Worm (Caenorhabditis elegans): ENCODE results near the gene Y41E3.13.

Gene Y41E3.13

DNA sequence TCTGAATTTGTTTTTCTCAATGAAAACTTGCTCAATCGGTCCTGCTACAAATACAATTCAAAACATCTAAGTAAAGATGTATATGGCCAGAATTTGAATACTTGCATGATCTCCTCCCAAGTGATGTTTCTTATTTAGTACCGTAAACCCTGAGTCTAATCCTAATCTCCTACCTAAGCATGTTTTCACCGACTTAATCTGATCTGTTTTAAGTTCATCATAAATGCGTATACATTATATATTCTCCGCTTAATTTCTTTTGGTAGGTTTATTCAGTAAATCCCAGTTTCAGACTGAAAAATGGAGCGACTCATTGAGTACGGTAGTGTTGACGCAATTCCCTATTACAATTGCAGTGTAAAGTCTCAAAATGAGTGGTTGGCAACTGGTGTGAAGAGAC lies 16.3 kb downstream of the Y41E3.13 start, which contains the start of gene srt-50:
TSS of gene srt-50 (plus strand) at position 301 of the 400 bp plus-strand sequence.
- TF ChIP-seq sea-2 (GFP tag; IDR thresholded peaks at IDR 0.05), result no peak
- TF ChIP-seq sdz-38 (tag; optimal IDR thresholded peaks at IDR 0.05), result no peak
- TF ChIP-seq xnd-1 (tag; optimal IDR thresholded peaks at IDR 0.05), result no peak
- TF ChIP-seq egl-44 (GFP tag; IDR thresholded peaks at IDR 0.05), result no peak
- no peak for TF ChIP-seq nhr-80 (tag; optimal IDR thresholded peaks at IDR 0.05)
- TF ChIP-seq F39B2.1 (GFP tag; IDR thresholded peaks at IDR 0.05), result no peak
- TF ChIP-seq T26A5.8 (tag; optimal IDR thresholded peaks at IDR 0.05), result no peak
- TF ChIP-seq rpc-1 (optimal IDR thresholded peaks at IDR 0.05), result no peak
- TF ChIP-seq rpc-1 (tag; optimal IDR thresholded peaks at IDR 0.05), result no peak
- TF ChIP-seq ceh-58 (GFP tag; IDR thresholded peaks at IDR 0.05), result no peak
- no peak for TF ChIP-seq F33H1.4 (GFP tag; IDR thresholded peaks at IDR 0.05)
- TF ChIP-seq madf-6 (GFP tag; IDR thresholded peaks at IDR 0.05), result no peak
- no peak for TF ChIP-seq Y79H2A.3 (GFP tag; conservative IDR thresholded peaks at IDR 0.05)
- TF ChIP-seq D2030.7 (GFP tag; IDR thresholded peaks at IDR 0.05), result no peak
- TF ChIP-seq ekl-4 (GFP tag; IDR thresholded peaks at IDR 0.05), result no peak
- no peak for TF ChIP-seq aptf-2 (GFP tag; conservative IDR thresholded peaks at IDR 0.05)
- TF ChIP-seq tbp1 (GFP tag; optimal IDR thresholded peaks at IDR 0.05), result no peak
- no peak for TF ChIP-seq Y56A3A.18 (GFP tag; IDR thresholded peaks at IDR 0.05)
- no peak for TF ChIP-seq Y95B8A.8 (GFP tag; IDR thresholded peaks at IDR 0.05)

DNA sequence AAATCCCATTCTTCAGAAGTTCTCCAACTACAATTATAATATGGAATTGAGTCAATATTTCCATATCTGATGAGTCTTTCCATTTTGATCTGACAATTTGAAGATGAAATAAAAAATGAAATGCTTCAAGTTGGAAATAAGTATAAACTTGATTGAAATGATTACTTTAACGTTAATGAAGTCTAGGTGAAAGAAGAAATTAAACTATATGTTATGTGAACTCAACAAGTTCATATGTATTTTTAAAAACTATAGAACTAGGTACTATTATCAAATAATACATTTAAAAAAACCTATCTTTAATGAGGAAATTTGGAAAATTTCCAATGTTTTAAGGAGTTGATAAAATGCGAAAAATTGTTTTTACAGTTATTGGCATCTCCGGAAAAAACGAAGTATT lies 40.2 kb downstream of the Y41E3.13 start, which contains the start of gene srt-49:
TSS of gene srt-49 (minus strand) at position 101 of the 400 bp plus-strand sequence.
- TF ChIP-seq bed-1 (GFP tag; IDR thresholded peaks at IDR 0.05) (no peak), egl-44 (GFP tag; IDR thresholded peaks at IDR 0.05) (no peak), madf-10 (tag; optimal IDR thresholded peaks at IDR 0.05) (no peak), ets-4 (GFP tag; optimal IDR thresholded peaks at IDR 0.05) (no peak), Y95B8A.8 (GFP tag; IDR thresholded peaks at IDR 0.05) (no peak), Y56A3A.18 (GFP tag; IDR thresholded peaks at IDR 0.05) (no peak), F10E7.11 (tag; optimal IDR thresholded peaks at IDR 0.05) (no peak), egl-18 (GFP tag; IDR thresholded peaks at IDR 0.05) (no peak)

DNA sequence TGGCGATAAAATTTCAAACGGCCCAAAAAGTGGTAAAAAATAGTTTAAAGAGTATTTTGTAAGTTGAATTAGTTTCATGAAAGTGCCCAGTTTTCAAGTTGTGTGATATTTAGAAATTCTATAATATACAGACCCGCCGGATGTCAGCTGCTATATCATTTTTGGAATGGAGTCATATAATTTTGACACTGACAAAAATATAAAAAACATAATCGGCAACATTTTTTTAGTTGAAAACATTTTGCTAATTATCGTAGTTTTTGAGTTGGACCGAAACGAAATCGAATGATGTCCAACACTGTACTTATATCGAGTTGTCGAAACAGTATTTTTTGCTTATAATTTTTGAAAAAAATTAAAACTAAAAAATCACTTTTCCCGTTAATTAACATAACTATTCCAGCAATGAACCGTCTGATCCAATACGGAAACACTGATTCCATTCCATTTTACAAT lies 45.2 kb downstream of the Y41E3.13 start, which contains the start of gene srt-44:
TSS of gene srt-44 (plus strand) at position 406 of the 456 bp plus-strand sequence.
- no peak for TF ChIP-seq snpc-4 (GFP tag; optimal IDR thresholded peaks at IDR 0.05)
- peak in 1 of 4 experiments; percentile 50 for TF ChIP-seq snpc-4 (tag; optimal IDR thresholded peaks at IDR 0.05)
- TF ChIP-seq egl-18 (GFP tag; IDR thresholded peaks at IDR 0.05), result no peak

DNA sequence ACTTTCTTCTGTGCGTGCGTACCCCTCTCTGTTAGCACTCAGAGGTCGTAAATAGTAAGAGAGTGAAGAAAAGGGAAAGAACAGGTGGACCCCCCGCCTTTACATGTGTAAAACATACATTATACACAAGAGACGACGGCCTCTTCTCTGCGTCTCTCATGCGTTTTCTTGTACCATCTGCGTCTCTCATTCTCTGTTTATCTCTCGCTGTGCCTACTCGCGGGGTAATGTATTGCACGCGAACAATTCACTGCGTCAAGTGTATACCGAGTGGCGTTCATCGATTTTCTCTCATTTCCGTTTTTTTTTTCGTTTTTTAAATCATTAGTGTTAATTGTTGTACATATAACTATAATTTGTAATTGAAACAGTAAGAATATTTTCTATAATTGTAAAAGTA lies 49.1 kb downstream of the Y41E3.13 start:
- TF ChIP-seq ceh-79 (tag; optimal IDR thresholded peaks at IDR 0.05) (no peak), hlh-26 (GFP tag; conservative IDR thresholded peaks at IDR 0.05) (no peak), madf-6 (GFP tag; IDR thresholded peaks at IDR 0.05) (no peak), attf-5 (GFP tag; optimal IDR thresholded peaks at IDR 0.05) (no peak), ccch-3 (GFP tag; optimal IDR thresholded peaks at IDR 0.05) (no peak), tlf-1 (GFP tag; optimal IDR thresholded peaks at IDR 0.05) (no peak), F33H1.4 (GFP tag; IDR thresholded peaks at IDR 0.05) (no peak), ekl-4 (GFP tag; IDR thresholded peaks at IDR 0.05) (no peak), gei-17 (GFP tag; optimal IDR thresholded peaks at IDR 0.05) (no peak), lin-54 (GFP tag; optimal IDR thresholded peaks at IDR 0.05) (no peak), dpl-1 (GFP tag; optimal IDR thresholded peaks at IDR 0.05) (no peak), repo-1 (tag; optimal IDR thresholded peaks at IDR 0.05) (no peak), ztf-3 (GFP tag; optimal IDR thresholded peaks at IDR 0.05) (no peak), egrh-3 (GFP tag; IDR thresholded peaks at IDR 0.05) (no peak), snpc-1.3 (tag; optimal IDR thresholded peaks at IDR 0.05; ENCODE audit: insufficient read depth) (no peak), unc-130 (GFP tag; optimal IDR thresholded peaks at IDR 0.05) (no peak), athp-1 (tag; optimal IDR thresholded peaks at IDR 0.05) (no peak), lin-35 (GFP tag; optimal IDR thresholded peaks at IDR 0.05) (no peak), zfh-2 (GFP tag; conservative IDR thresholded peaks at IDR 0.05) (no peak), lsy-27 (tag; optimal IDR thresholded peaks at IDR 0.05; ENCODE audit: borderline replicate concordance, insufficient read depth) (no peak), egl-18 (GFP tag; IDR thresholded peaks at IDR 0.05) (no peak), tbp1 (GFP tag; optimal IDR thresholded peaks at IDR 0.05) (peak; percentile 21), attf-6 (GFP tag; IDR thresholded peaks at IDR 0.05) (peak; percentile 80), nhr-90 (tag; optimal IDR thresholded peaks at IDR 0.05) (no peak)
